Worm (Caenorhabditis elegans): Measurements from ENCODE around the gene bath-4.

The bath-4 gene

ce11 chrII:1928578-1928977 lies 10.8 kb upstream of the bath-4 start:
- no peak for TF ChIP-seq ztf-16 (tag; optimal IDR thresholded peaks at IDR 0.05)
- no peak for TF ChIP-seq ceh-6 (GFP tag; optimal IDR thresholded peaks at IDR 0.05)
- TF ChIP-seq ceh-2 (tag; optimal IDR thresholded peaks at IDR 0.05), result no peak
- no peak for TF ChIP-seq tbx-7 (tag; optimal IDR thresholded peaks at IDR 0.05)
- TF ChIP-seq lin-11 (tag; optimal IDR thresholded peaks at IDR 0.05), result no peak
- TF ChIP-seq pag-3 (tag; optimal IDR thresholded peaks at IDR 0.05; ENCODE audit: borderline replicate concordance), result no peak
- no peak for TF ChIP-seq sdc-2 (tag; optimal IDR thresholded peaks at IDR 0.05)
- TF ChIP-seq K02D7.2 (tag; optimal IDR thresholded peaks at IDR 0.05), result no peak
- TF ChIP-seq nhr-232 (tag; optimal IDR thresholded peaks at IDR 0.05), result no peak
- TF ChIP-seq madf-2 (tag; optimal IDR thresholded peaks at IDR 0.05), result no peak

ce11 chrII:1926162-1926561 lies 8.4 kb upstream of the bath-4 start, which contains the start of gene F52C6.2:
Gene F52C6.2 (plus strand): TSS chrII:1926462.
- TF ChIP-seq pha-4 (tag; optimal IDR thresholded peaks at IDR 0.05) (no peak), sox-2 (GFP tag; IDR thresholded peaks at IDR 0.05) (no peak), C08G9.2 (tag; optimal IDR thresholded peaks at IDR 0.05) (no peak), ceh-6 (GFP tag; optimal IDR thresholded peaks at IDR 0.05) (no peak), F13H6.1 (tag; optimal IDR thresholded peaks at IDR 0.05) (no peak), ets-4 (tag; optimal IDR thresholded peaks at IDR 0.05) (no peak), unc-3 (GFP tag; conservative IDR thresholded peaks at IDR 0.05) (no peak), unc-3 (tag; optimal IDR thresholded peaks at IDR 0.05) (no peak), ceh-22 (tag; optimal IDR thresholded peaks at IDR 0.05) (no peak), unc-86 (tag; optimal IDR thresholded peaks at IDR 0.05) (no peak), che-1 (tag; optimal IDR thresholded peaks at IDR 0.05) (no peak), madf-2 (tag; optimal IDR thresholded peaks at IDR 0.05) (no peak), T23F11.4 (GFP tag; optimal IDR thresholded peaks at IDR 0.05) (no peak)

- TF ChIP-seq lin-11 (tag; optimal IDR thresholded peaks at IDR 0.05) (no peak), sox-2 (GFP tag; IDR thresholded peaks at IDR 0.05) (no peak)
Observed at ce11 chrII:1924459-1924858, 6.7 kb upstream of the bath-4 start, which contains the start of gene F52C6.3. Gene F52C6.3 (plus strand): TSS chrII:1924759.

ce11 chrII:1922665-1923187 lies 5.0 kb upstream of the bath-4 start, which contains the start of the genes bath-2 and F52C6.4:
Gene bath-2 (minus strand): TSS chrII:1922765.
Gene F52C6.4 (plus strand): TSS chrII:1923137.
- TF ChIP-seq F13H6.1 (tag; optimal IDR thresholded peaks at IDR 0.05) (no peak), unc-42 (tag; optimal IDR thresholded peaks at IDR 0.05) (no peak), sox-4 (tag; optimal IDR thresholded peaks at IDR 0.05) (no peak), fax-1 (tag; optimal IDR thresholded peaks at IDR 0.05) (no peak), pha-4 (tag; optimal IDR thresholded peaks at IDR 0.05) (no peak), ref-2 (tag; optimal IDR thresholded peaks at IDR 0.05) (no peak), lim-6 (tag; optimal IDR thresholded peaks at IDR 0.05) (no peak), ztf-16 (tag; optimal IDR thresholded peaks at IDR 0.05) (no peak), hlh-30 (tag; optimal IDR thresholded peaks at IDR 0.05; ENCODE audit: insufficient read depth) (no peak), syd-9 (tag; optimal IDR thresholded peaks at IDR 0.05) (no peak), unc-86 (tag; optimal IDR thresholded peaks at IDR 0.05) (no peak), unc-55 (GFP tag; optimal IDR thresholded peaks at IDR 0.05) (no peak), T23F11.4 (GFP tag; optimal IDR thresholded peaks at IDR 0.05) (no peak), ceh-34 (tag; optimal IDR thresholded peaks at IDR 0.05) (no peak), ttx-3 (tag; optimal IDR thresholded peaks at IDR 0.05) (no peak)

ce11 chrII:1921018-1921417 lies 3.3 kb upstream of the bath-4 start, which contains the start of gene bath-7:
Gene bath-7 (minus strand): TSS chrII:1921118.
- TF ChIP-seq tbx-7 (tag; optimal IDR thresholded peaks at IDR 0.05) (no peak), ceh-14 (tag; optimal IDR thresholded peaks at IDR 0.05) (no peak), ceh-22 (tag; optimal IDR thresholded peaks at IDR 0.05) (no peak), ceh-45 (GFP tag; IDR thresholded peaks at IDR 0.05) (no peak), rnt-1 (tag; optimal IDR thresholded peaks at IDR 0.05) (no peak), ets-4 (tag; optimal IDR thresholded peaks at IDR 0.05) (no peak), ceh-18 (tag; optimal IDR thresholded peaks at IDR 0.05) (no peak), unc-42 (tag; optimal IDR thresholded peaks at IDR 0.05) (no peak)
